Worm (Caenorhabditis elegans) whole organism, L4/young adult: Measurements from ENCODE around the gene cul-2.
A peak's percentile ranks its signal among the peaks of the same experiment; 100 is the strongest.

Experiments
- W03F9.2 ChIP-seq: fragments of 150-350 bp; optimal IDR thresholded peaks from 2 replicates; lab custom pipeline; 2014; ENCODE audit warnings: missing biosample characterization, missing genetic modification characterization
- dao-5 ChIP-seq: sonication (generic microtip); optimal IDR thresholded peaks from 2 replicates; lab custom pipeline; 2016; ENCODE audit warnings: missing genotype, missing genetic modification characterization, moderate library complexity, missing compliant biosample characterization
- him-1 ChIP-seq: sonication (generic microtip); optimal IDR thresholded peaks from 2 replicates; lab custom pipeline; 2016; ENCODE audit warnings: missing genotype, missing genetic modification reagents, missing genetic modification characterization, missing compliant biosample characterization

The cul-2 gene

ce11 chrIII:13720190-13720741 is 33.2 kb downstream of the cul-2 start:
- TF ChIP-seq dao-5 (tag; lab: Kevin White, UChicago), result no peak
- no peak for TF ChIP-seq W03F9.2
- TF ChIP-seq him-1 (tag; lab: Kevin White, UChicago), result no peak

ce11 chrIII:13721066-13721465 is 34.0 kb downstream of the cul-2 start:
- no peak for TF ChIP-seq him-1 (tag; lab: Kevin White, UChicago)
- no peak for TF ChIP-seq dao-5 (tag; lab: Kevin White, UChicago)
- TF ChIP-seq W03F9.2, result no peak

- TF ChIP-seq W03F9.2, result no peak
- no peak for TF ChIP-seq dao-5 (tag; lab: Kevin White, UChicago)
- no peak for TF ChIP-seq him-1 (tag; lab: Kevin White, UChicago)
Measured at ce11 chrIII:13721944-13722343, 34.9 kb downstream of the cul-2 start.

- TF ChIP-seq him-1 (tag; lab: Kevin White, UChicago) (no peak), dao-5 (tag; lab: Kevin White, UChicago) (no peak), W03F9.2 (no peak)
Measured at ce11 chrIII:13722387-13723122, 35.5 kb downstream of the cul-2 start.

- no peak for TF ChIP-seq W03F9.2
- no peak for TF ChIP-seq dao-5 (tag; lab: Kevin White, UChicago)
- peak; percentile 33 for TF ChIP-seq him-1 (tag; lab: Kevin White, UChicago)
Measured at ce11 chrIII:13724018-13724892, 37.2 kb downstream of the cul-2 start.

- no peak for TF ChIP-seq W03F9.2
- TF ChIP-seq dao-5 (tag; lab: Kevin White, UChicago), result no peak
- TF ChIP-seq him-1 (tag; lab: Kevin White, UChicago), result no peak
Measured at ce11 chrIII:13729760-13730159, 42.7 kb downstream of the cul-2 start.

- TF ChIP-seq him-1 (tag; lab: Kevin White, UChicago) (no peak), W03F9.2 (no peak), dao-5 (tag; lab: Kevin White, UChicago) (no peak)
Measured at ce11 chrIII:13731589-13731988, 44.5 kb downstream of the cul-2 start, which contains the start of gene W06F12.2. Gene W06F12.2 (minus strand): TSS chrIII:13731689.

- TF ChIP-seq dao-5 (tag; lab: Kevin White, UChicago) (no peak), him-1 (tag; lab: Kevin White, UChicago) (no peak), W03F9.2 (no peak)
Measured at ce11 chrIII:13732665-13733064, 45.6 kb downstream of the cul-2 start.

- TF ChIP-seq him-1 (tag; lab: Kevin White, UChicago) (no peak), W03F9.2 (no peak), dao-5 (tag; lab: Kevin White, UChicago) (no peak)
Measured at ce11 chrIII:13733833-13734232, 46.8 kb downstream of the cul-2 start.

ce11 chrIII:13735008-13735407 is 47.9 kb downstream of the cul-2 start, which contains the start of gene W06F12.3:
Gene W06F12.3 (plus strand): TSS chrIII:13735030.
- TF ChIP-seq him-1 (tag; lab: Kevin White, UChicago) (no peak), W03F9.2 (no peak), dao-5 (tag; lab: Kevin White, UChicago) (no peak)

- TF ChIP-seq him-1 (tag; lab: Kevin White, UChicago), result no peak
- no peak for TF ChIP-seq W03F9.2
- TF ChIP-seq dao-5 (tag; lab: Kevin White, UChicago), result no peak
Measured at ce11 chrIII:13741410-13741809, 54.3 kb downstream of the cul-2 start.

- TF ChIP-seq dao-5 (tag; lab: Kevin White, UChicago), result no peak
- no peak for TF ChIP-seq him-1 (tag; lab: Kevin White, UChicago)
- TF ChIP-seq W03F9.2, result no peak
Measured at ce11 chrIII:13742028-13742427, 55.0 kb downstream of the cul-2 start.
